Fruit fly (Drosophila melanogaster) whole organism: ENCODE data around the gene jumu.

Experiments
- CG8478 ChIP-seq: fragments of >200 bp; optimal IDR thresholded peaks from 2 replicates; lab custom pipeline; 2018; ENCODE audit warnings: inconsistent platforms
- Dll ChIP-seq: fragments of >200 bp; optimal IDR thresholded peaks from 2 replicates; lab custom pipeline; 2017
- EcR ChIP-seq, 2 experiments: fragments of >200 bp; optimal IDR thresholded peaks; 2 replicates each; lab custom pipeline; 2017; ENCODE audit warnings: missing biosample characterization in 2 of 2, missing genetic modification characterization in 2 of 2, missing genetic modification reagents in 2 of 2
- pan ChIP-seq: fragments of >200 bp; optimal IDR thresholded peaks from 2 replicates; lab custom pipeline; 2017
- psq ChIP-seq: fragments of >200 bp; optimal IDR thresholded peaks from 2 replicates; lab custom pipeline; 2017
- usp ChIP-seq: fragments of >200 bp; optimal IDR thresholded peaks from 2 replicates; lab custom pipeline; 2017; ENCODE audit warnings: missing biosample characterization, missing genetic modification characterization, mixed read lengths

The jumu gene

DNA sequence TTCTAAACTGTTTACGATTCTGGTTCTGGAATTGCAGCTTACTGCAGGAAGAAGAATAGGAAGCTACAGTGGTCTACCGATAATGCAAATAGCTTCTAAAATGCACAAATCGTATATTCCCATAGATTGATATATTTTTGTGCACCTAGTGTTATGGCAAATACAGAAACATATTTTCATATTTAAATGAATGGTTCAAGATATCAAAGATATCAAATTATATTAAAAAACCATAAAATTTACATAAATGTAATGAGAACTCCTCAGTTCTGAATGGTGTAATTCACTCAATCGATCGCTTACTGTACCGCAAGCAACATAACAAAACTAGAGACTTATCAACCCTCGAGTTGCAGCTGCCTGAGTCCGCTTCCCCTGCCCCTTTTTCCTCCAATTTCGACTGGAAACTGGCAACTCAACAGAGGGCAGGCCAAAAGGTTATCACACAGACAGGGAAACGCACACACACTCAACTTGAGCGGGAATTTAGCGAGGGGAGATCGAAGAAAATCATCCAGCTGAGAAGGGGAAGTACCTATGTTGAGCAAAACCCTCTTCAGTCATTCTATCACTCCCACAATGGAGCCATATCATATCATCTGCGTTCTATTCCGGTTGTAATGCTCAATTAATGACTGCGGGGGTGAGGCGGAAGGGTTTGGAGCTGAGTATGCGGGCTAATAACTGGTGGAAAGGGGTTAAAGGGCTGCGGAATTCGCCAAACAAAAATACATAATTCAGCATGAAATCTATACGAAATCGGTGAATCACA, 4.1 kb downstream of the jumu start:
- TF ChIP-seq EcR (GFP tag; optimal IDR thresholded peaks at IDR 0.05; lab: Kevin White, UChicago) (no peak), Dll (lab: Kevin White, UChicago) (no peak), usp (GFP tag; lab: Kevin White, UChicago) (no peak), CG8478 (lab: Kevin White, UChicago) (no peak), psq (lab: Kevin White, UChicago) (no peak), pan (lab: Kevin White, UChicago) (no peak)

DNA sequence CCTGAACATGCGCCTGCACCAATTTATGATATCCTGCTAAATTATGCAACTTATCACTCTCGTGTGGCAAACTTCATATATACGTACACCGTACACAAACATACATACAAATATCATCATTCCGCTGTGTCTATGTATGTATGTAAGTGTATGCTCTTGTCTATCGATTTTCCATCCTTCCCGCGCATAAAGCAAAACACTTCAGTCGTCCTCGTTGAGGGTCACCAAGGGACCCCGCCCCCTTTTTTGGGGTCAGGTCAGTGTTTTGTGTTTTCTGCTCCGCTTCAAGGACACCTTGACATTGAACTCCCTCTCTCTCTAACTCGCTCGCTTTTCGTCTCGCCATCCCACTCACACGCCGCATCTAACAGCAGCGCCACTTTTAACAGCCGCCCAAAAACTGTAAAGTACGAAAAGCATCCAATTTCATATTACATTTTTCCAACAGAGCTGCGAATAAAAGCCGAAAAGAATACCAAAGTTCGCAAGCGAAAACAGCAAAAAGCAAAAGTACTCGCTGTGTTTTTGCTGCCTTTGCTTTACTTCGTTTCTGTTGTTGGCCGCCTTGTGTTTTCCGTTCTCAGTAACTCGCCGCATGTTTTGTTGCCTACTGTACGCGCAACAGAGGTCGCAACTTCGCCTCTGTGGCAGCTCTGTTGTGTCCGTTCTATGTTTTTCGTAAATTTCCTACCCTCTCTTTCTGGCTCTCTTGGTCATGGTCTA, 6.0 kb downstream of the jumu start:
- TF ChIP-seq usp (GFP tag; lab: Kevin White, UChicago) (no peak), pan (lab: Kevin White, UChicago) (no peak), CG8478 (lab: Kevin White, UChicago) (no peak), psq (lab: Kevin White, UChicago) (no peak), Dll (lab: Kevin White, UChicago) (no peak), EcR (GFP tag; optimal IDR thresholded peaks at IDR 0.05; lab: Kevin White, UChicago) (no peak)

DNA sequence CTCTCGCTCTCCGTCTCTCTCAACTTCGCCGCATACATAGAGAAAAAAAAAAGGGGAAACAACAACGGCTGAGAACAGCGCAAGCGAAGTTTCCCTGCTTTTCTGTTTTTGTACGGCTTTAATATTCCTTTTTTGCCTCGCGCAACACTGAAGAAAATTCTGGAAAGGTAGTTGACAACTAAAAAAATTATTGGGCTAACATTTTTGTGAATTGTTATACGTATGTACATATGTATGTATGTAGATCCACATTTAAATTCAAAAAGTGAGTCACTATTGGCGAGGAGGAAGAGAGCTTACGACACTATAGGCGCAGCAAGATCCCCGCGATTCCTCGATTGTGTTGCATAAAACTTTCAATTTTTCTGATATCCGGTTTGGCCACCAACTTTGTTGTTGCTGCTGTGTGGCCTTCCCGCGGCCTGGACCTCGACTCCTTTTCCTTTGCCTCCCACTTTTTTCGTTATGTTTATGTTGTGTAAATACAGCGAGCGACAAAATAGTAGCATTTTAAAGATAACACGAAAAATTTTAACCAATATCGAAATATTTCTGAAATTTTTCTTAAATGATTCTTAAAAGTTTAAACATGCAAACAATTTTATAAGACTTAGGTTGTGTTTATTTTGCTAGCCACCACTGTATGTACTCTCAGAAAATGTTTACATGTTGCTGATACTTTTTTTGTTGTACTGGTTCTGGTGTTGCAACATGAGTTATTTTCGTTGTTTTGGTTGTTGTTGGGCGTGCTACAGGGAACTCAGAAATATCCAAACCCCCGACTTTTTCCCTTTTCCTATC, 6.8 kb downstream of the jumu start:
- TF ChIP-seq pan (lab: Kevin White, UChicago) (no peak), EcR (GFP tag; optimal IDR thresholded peaks at IDR 0.05; lab: Kevin White, UChicago) (peak in 1 of 2 experiments; percentile 17), usp (GFP tag; lab: Kevin White, UChicago) (no peak)

DNA sequence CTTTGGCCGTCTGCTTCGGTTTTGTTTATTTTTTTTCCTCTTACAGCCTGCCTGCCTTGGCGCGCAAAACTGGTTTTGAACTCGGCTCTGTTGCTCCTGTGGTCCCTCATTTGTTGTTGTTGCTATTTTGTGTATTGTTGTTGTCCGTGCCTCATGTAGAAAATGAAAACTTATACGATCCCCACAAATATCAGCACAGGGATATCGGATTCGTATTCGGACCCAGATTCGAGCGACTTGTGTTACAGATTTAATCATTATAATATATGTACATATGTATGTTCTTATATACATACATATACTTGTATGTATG, 7.3 kb downstream of the jumu start:
- TF ChIP-seq EcR (GFP tag; optimal IDR thresholded peaks at IDR 0.05; lab: Kevin White, UChicago) (no peak), Dll (lab: Kevin White, UChicago) (no peak), CG8478 (lab: Kevin White, UChicago) (no peak), psq (lab: Kevin White, UChicago) (no peak), pan (lab: Kevin White, UChicago) (no peak)

DNA sequence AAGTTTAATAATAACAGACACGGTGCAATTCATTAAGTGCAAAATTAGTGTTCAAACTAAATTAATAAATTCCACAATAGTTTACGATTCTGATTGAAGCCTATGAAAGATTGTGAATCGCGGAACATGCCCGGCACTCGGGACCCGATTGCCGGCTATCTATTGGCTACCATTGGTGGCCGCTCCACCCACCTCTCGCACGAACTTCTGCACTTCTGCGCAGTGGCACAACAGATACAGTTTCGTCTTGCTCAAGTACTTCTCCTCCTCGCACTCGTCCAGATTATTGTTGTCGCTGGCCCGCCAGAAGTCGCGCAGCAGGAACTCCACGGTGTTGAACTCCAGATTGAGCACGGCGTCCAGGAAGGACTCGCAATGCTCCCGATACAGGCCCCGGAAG, 14.3 kb downstream of the jumu start:
- TF ChIP-seq usp (GFP tag; lab: Kevin White, UChicago), result no peak
- no peak for TF ChIP-seq pan (lab: Kevin White, UChicago)
- TF ChIP-seq CG8478 (lab: Kevin White, UChicago), result no peak
- no peak for TF ChIP-seq psq (lab: Kevin White, UChicago)
- no peak for TF ChIP-seq Dll (lab: Kevin White, UChicago)
- TF ChIP-seq EcR (GFP tag; optimal IDR thresholded peaks at IDR 0.05; lab: Kevin White, UChicago), result no peak

DNA sequence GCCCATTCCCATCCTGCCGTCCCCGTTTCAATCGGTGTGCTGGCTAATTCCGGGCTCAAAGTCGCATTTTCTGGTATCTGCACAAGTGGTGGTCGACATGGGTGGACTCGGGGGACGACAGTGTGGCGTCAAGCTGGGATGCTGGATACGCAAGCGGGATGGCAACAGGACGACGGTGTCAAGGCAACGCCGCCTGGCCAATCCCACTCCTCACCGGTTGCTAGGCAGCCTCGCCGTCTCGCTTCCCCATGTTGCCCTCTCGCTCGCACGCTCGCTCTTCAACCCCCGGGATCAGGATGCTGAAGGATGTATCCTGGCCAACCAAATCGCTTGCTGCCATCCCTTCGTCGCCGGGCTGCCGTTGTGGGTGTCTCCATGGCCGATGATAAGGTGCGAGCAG, 18.3 kb downstream of the jumu start:
- no peak for TF ChIP-seq usp (GFP tag; lab: Kevin White, UChicago)
- TF ChIP-seq CG8478 (lab: Kevin White, UChicago), result no peak
- TF ChIP-seq EcR (GFP tag; optimal IDR thresholded peaks at IDR 0.05; lab: Kevin White, UChicago), result no peak
- TF ChIP-seq pan (lab: Kevin White, UChicago), result no peak
- no peak for TF ChIP-seq psq (lab: Kevin White, UChicago)
- no peak for TF ChIP-seq Dll (lab: Kevin White, UChicago)

DNA sequence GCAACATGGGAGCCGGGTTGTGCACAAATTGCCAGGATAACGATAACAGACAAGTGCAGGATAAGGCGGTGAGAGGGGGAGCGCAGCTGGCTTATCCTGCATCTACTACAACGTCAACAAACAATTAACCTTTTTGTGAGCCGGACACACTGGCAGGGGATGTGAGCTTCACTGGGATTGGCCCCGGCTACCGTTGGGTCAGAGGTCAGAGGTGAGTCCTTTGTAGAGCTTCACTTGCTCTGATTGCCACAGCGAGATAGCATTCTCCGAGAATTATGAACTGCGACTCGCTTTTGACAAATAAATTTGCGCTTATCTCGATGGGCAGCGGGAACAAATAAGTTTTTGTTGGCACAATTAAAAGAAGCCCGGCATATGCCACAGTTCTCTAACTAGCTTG, 19.8 kb downstream of the jumu start:
- TF ChIP-seq CG8478 (lab: Kevin White, UChicago) (no peak), pan (lab: Kevin White, UChicago) (no peak), Dll (lab: Kevin White, UChicago) (no peak), EcR (GFP tag; optimal IDR thresholded peaks at IDR 0.05; lab: Kevin White, UChicago) (no peak), psq (lab: Kevin White, UChicago) (no peak), usp (GFP tag; lab: Kevin White, UChicago) (no peak)

DNA sequence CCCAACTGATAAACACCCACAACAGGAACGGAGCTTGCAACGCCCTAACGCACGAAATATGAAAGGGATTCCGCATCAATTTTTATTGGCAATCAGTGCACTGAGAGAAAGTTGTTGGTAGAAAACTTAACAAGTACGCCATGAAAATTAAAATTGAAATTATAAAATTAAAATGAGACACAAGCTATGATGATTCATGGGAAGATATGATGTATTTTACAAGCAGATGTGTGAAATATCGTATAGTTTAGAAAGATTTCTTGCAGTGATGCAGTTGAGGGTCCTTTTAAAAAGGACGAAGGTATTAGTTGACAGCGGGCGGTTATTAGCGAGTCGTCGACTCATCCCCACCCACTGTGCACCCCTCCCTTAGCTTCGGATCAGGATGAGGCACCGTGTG, 20.5 kb downstream of the jumu start:
- TF ChIP-seq psq (lab: Kevin White, UChicago), result no peak
- no peak for TF ChIP-seq pan (lab: Kevin White, UChicago)
- TF ChIP-seq usp (GFP tag; lab: Kevin White, UChicago), result no peak
- TF ChIP-seq Dll (lab: Kevin White, UChicago), result no peak
- TF ChIP-seq CG8478 (lab: Kevin White, UChicago), result no peak
- TF ChIP-seq EcR (GFP tag; optimal IDR thresholded peaks at IDR 0.05; lab: Kevin White, UChicago), result no peak

DNA sequence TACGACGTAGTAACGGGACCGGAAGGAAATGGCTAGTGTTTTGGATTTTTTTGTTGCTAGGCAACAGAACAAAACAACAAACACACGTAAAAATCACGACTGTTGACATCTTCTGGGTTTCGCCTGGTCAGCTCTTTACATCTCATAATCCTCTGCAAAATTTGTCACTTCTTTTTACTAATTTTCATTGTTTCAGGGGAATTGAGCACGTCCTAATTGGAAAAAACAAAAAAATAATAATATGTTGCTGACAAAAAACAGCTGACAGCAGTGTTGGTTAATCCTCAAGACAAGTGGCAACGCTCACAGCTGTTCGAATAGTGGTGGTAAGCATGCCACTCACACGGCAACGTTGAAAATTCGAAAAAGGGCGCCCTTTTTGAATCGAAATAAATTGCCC, 27.9 kb downstream of the jumu start, which contains the start of gene Rfx:
Rfx (minus strand) TSS at position 220 of the 400 bp plus-strand sequence.
- TF ChIP-seq Dll (lab: Kevin White, UChicago) (no peak), psq (lab: Kevin White, UChicago) (no peak), EcR (GFP tag; optimal IDR thresholded peaks at IDR 0.05; lab: Kevin White, UChicago) (no peak), pan (lab: Kevin White, UChicago) (no peak), usp (GFP tag; lab: Kevin White, UChicago) (no peak), CG8478 (lab: Kevin White, UChicago) (no peak)

DNA sequence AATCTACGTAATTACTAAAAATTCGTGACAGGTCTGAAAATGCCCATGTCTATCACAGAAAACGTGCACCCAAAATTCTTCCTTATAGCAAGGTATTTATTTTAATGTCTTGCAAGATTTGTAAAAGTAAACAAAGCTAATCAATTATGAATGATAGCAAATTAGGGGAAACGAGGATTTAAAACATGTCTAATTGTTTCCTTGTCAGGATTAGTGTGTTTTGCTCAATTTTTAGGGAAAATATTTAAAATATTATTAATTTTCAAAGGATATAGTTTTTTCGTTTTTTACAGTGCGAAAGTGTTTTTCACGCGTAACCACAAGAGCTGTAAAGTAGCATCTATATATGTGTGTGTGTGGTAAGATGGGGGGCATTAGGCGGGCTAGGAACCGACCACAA, 29.0 kb downstream of the jumu start:
- TF ChIP-seq psq (lab: Kevin White, UChicago) (no peak), Dll (lab: Kevin White, UChicago) (no peak), pan (lab: Kevin White, UChicago) (no peak), EcR (GFP tag; optimal IDR thresholded peaks at IDR 0.05; lab: Kevin White, UChicago) (no peak)

DNA sequence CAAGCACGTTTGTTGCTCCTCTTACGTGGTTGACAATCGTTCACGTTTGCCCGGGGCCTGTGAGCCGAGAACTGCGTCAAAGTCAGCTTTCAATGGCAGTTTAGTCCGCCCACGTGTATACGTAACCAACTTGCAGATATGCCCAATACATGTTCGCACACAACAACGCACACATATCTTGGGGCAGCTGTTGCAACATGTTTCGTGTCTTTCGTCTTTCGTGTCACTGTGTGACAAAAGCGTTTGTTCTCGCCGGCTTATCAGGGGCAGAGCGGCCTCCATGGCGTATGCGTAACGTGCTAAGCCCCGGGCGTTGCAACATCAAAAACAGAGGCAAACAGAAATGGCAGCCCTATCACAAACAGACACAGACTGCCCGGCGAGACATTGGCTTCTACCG, 29.4 kb downstream of the jumu start:
- TF ChIP-seq pan (lab: Kevin White, UChicago) (no peak), Dll (lab: Kevin White, UChicago) (no peak), CG8478 (lab: Kevin White, UChicago) (no peak), usp (GFP tag; lab: Kevin White, UChicago) (no peak), EcR (GFP tag; optimal IDR thresholded peaks at IDR 0.05; lab: Kevin White, UChicago) (no peak), psq (lab: Kevin White, UChicago) (no peak)
